Worm (Caenorhabditis elegans) whole organism, late embryonic: ENCODE results near the gene C17C3.6.

Source experiments
- C38D4.7 ChIP-seq: fragments of 200-800 bp; sonication (Bioruptor generic); optimal IDR thresholded peaks from 2 replicates; lab custom pipeline; 2018; ENCODE audit warnings: mild to moderate bottlenecking, missing genetic modification characterization, moderate library complexity, missing compliant biosample characterization
- F13H6.1 ChIP-seq: sonication (generic microtip); optimal IDR thresholded peaks from 2 replicates; lab custom pipeline; 2016; ENCODE audit warnings: missing genetic modification characterization, missing compliant biosample characterization
- K02D7.2 ChIP-seq: sonication (generic microtip); optimal IDR thresholded peaks from 2 replicates; lab custom pipeline; 2017; ENCODE audit warnings: mild to moderate bottlenecking, missing genetic modification characterization, missing compliant biosample characterization
- K09A11.1 ChIP-seq: sonication (generic microtip); optimal IDR thresholded peaks from 2 replicates; lab custom pipeline; 2017; ENCODE audit warnings: antibody characterized with exemption, mild to moderate bottlenecking, missing genetic modification characterization, missing compliant biosample characterization; ENCODE audit not compliant: insufficient read depth
- T23F11.4 ChIP-seq: fragments of 200-800 bp; sonication (Bioruptor generic); optimal IDR thresholded peaks from 2 replicates; lab custom pipeline; 2018; ENCODE audit warnings: mild to moderate bottlenecking, missing genetic modification characterization, missing compliant biosample characterization
- Y22D7AL.16 ChIP-seq: sonication (generic microtip); optimal IDR thresholded peaks from 2 replicates; lab custom pipeline; 2016; ENCODE audit warnings: missing genetic modification characterization, missing compliant biosample characterization
- ahr-1 ChIP-seq: sonication (generic microtip); optimal IDR thresholded peaks from 2 replicates; lab custom pipeline; 2016; ENCODE audit warnings: missing genetic modification characterization, missing compliant biosample characterization
- ama-1 ChIP-seq: fragments of 150-350 bp; optimal IDR thresholded peaks from 2 replicates; lab custom pipeline; 2014
- ceh-14 ChIP-seq: sonication (generic microtip); optimal IDR thresholded peaks from 2 replicates; lab custom pipeline; 2016; ENCODE audit warnings: missing genotype, missing genetic modification characterization, missing compliant biosample characterization
- ceh-18 ChIP-seq: sonication (generic microtip); optimal IDR thresholded peaks from 2 replicates; lab custom pipeline; 2016; ENCODE audit warnings: missing genetic modification characterization, missing compliant biosample characterization
- ceh-19 ChIP-seq: fragments of 200-800 bp; sonication (Bioruptor generic); optimal IDR thresholded peaks from 2 replicates; lab custom pipeline; 2018; ENCODE audit warnings: mild to moderate bottlenecking, missing genetic modification characterization, missing compliant biosample characterization
- ceh-22 ChIP-seq: sonication (generic microtip); optimal IDR thresholded peaks from 2 replicates; lab custom pipeline; 2017; ENCODE audit warnings: missing biosample characterization, missing genetic modification characterization
- ceh-24 ChIP-seq: sonication (generic microtip); optimal IDR thresholded peaks from 2 replicates; lab custom pipeline; 2016; ENCODE audit warnings: mild to moderate bottlenecking, missing genetic modification characterization, missing compliant biosample characterization
- ceh-30 ChIP-seq: fragments of 150-350 bp; optimal IDR thresholded peaks from 2 replicates; lab custom pipeline; 2014; ENCODE audit warnings: missing biosample characterization, missing genetic modification characterization
- ceh-31 ChIP-seq: sonication (generic microtip); optimal IDR thresholded peaks from 2 replicates; lab custom pipeline; 2016; ENCODE audit warnings: missing genetic modification characterization, missing compliant biosample characterization
- ceh-34 ChIP-seq: sonication (generic microtip); optimal IDR thresholded peaks from 2 replicates; lab custom pipeline; 2016; ENCODE audit warnings: mild to moderate bottlenecking, missing genetic modification characterization, missing compliant biosample characterization
- ceh-45 ChIP-seq: fragments of 200-800 bp; sonication (Bioruptor generic); IDR thresholded peaks from 2 replicates; pipeline ENCODE4 v1.3.6; 2022; ENCODE audit warnings: missing genetic modification reagents, missing genetic modification characterization, missing compliant biosample characterization
- ceh-48 ChIP-seq: sonication (generic microtip); optimal IDR thresholded peaks from 2 replicates; lab custom pipeline; 2016; ENCODE audit warnings: missing genetic modification characterization, inconsistent platforms, missing compliant biosample characterization
- ceh-9 ChIP-seq: sonication (generic microtip); optimal IDR thresholded peaks from 2 replicates; lab custom pipeline; 2016; ENCODE audit warnings: mild to moderate bottlenecking, missing genetic modification characterization, inconsistent platforms, missing compliant biosample characterization
- che-1 ChIP-seq: sonication (generic microtip); optimal IDR thresholded peaks from 2 replicates; lab custom pipeline; 2016; ENCODE audit warnings: mild to moderate bottlenecking, missing genetic modification characterization, missing compliant biosample characterization
- dmd-4 ChIP-seq: sonication (generic microtip); optimal IDR thresholded peaks from 2 replicates; lab custom pipeline; 2016; ENCODE audit warnings: borderline replicate concordance, missing genetic modification characterization, missing compliant biosample characterization
- dve-1 ChIP-seq: sonication (generic microtip); optimal IDR thresholded peaks from 2 replicates; lab custom pipeline; 2017; ENCODE audit warnings: antibody characterized with exemption, mild to moderate bottlenecking, missing genetic modification characterization, missing compliant biosample characterization
- elt-4 ChIP-seq: sonication (generic microtip); optimal IDR thresholded peaks from 2 replicates; lab custom pipeline; 2016; ENCODE audit warnings: missing genetic modification characterization, missing compliant biosample characterization
- eyg-1 ChIP-seq: sonication (generic microtip); optimal IDR thresholded peaks from 2 replicates; lab custom pipeline; 2016; ENCODE audit warnings: missing genotype, missing genetic modification characterization, missing compliant biosample characterization
- fkh-6 ChIP-seq: sonication (generic microtip); optimal IDR thresholded peaks from 2 replicates; lab custom pipeline; 2016; ENCODE audit warnings: missing genetic modification characterization, missing compliant biosample characterization
- gmeb-2 ChIP-seq: sonication (generic microtip); optimal IDR thresholded peaks from 2 replicates; lab custom pipeline; 2016; ENCODE audit warnings: missing genetic modification characterization, inconsistent platforms, missing compliant biosample characterization
- hlh-13 ChIP-seq: fragments of 200-800 bp; sonication (Bioruptor generic); optimal IDR thresholded peaks from 2 replicates; lab custom pipeline; 2018; ENCODE audit warnings: mild to moderate bottlenecking, missing genetic modification characterization, missing compliant biosample characterization
- hlh-15 ChIP-seq: sonication (generic microtip); optimal IDR thresholded peaks from 2 replicates; lab custom pipeline; 2016; ENCODE audit warnings: missing genetic modification characterization, missing compliant biosample characterization
- hlh-6 ChIP-seq: sonication (generic microtip); optimal IDR thresholded peaks from 2 replicates; lab custom pipeline; 2016; ENCODE audit warnings: missing genotype, missing genetic modification characterization, missing compliant biosample characterization
- lim-6 ChIP-seq: sonication (generic microtip); optimal IDR thresholded peaks from 2 replicates; lab custom pipeline; 2016; ENCODE audit warnings: missing genetic modification characterization, missing compliant biosample characterization
- lin-11 ChIP-seq: fragments of 200-800 bp; sonication (Bioruptor generic); optimal IDR thresholded peaks from 2 replicates; lab custom pipeline; 2018; ENCODE audit warnings: mild to moderate bottlenecking, missing genetic modification characterization, missing compliant biosample characterization
- madf-2 ChIP-seq: sonication (generic microtip); optimal IDR thresholded peaks from 2 replicates; lab custom pipeline; 2017; ENCODE audit warnings: missing genetic modification characterization, missing compliant biosample characterization
- nfya-1 ChIP-seq: sonication (generic microtip); optimal IDR thresholded peaks from 2 replicates; lab custom pipeline; 2017; ENCODE audit warnings: missing genetic modification characterization, mild to moderate bottlenecking, missing compliant biosample characterization, antibody characterized with exemption, moderate library complexity
- nhr-11 ChIP-seq: fragments of 150-350 bp; optimal IDR thresholded peaks from 2 replicates; lab custom pipeline; 2014; ENCODE audit warnings: missing biosample characterization, missing genetic modification characterization
- odd-2 ChIP-seq: sonication (generic microtip); optimal IDR thresholded peaks from 2 replicates; lab custom pipeline; 2017; ENCODE audit warnings: antibody characterized with exemption, mild to moderate bottlenecking, missing genetic modification characterization, missing compliant biosample characterization
- pag-3 ChIP-seq: sonication (generic microtip); optimal IDR thresholded peaks from 2 replicates; lab custom pipeline; 2016; ENCODE audit warnings: missing compliant biosample characterization, missing genetic modification characterization, borderline replicate concordance
- pha-2 ChIP-seq: sonication (generic microtip); optimal IDR thresholded peaks from 2 replicates; lab custom pipeline; 2017; ENCODE audit warnings: mild to moderate bottlenecking, missing genetic modification characterization, missing compliant biosample characterization
- pha-4 ChIP-seq: fragments of 150-350 bp; optimal IDR thresholded peaks from 2 replicates; lab custom pipeline; 2018; ENCODE audit warnings: missing biosample characterization, missing genetic modification reagents, missing genetic modification characterization
- pqm-1 ChIP-seq: sonication (generic microtip); optimal IDR thresholded peaks from 2 replicates; lab custom pipeline; 2016; ENCODE audit warnings: missing genetic modification characterization, missing compliant biosample characterization
- pros-1 ChIP-seq: fragments of 150-350 bp; optimal IDR thresholded peaks from 2 replicates; lab custom pipeline; 2014; ENCODE audit warnings: missing biosample characterization, missing genetic modification reagents, missing genetic modification characterization
- rnt-1 ChIP-seq: sonication (generic microtip); optimal IDR thresholded peaks from 2 replicates; lab custom pipeline; 2016; ENCODE audit warnings: missing genetic modification characterization, missing compliant biosample characterization
- sdc-2 ChIP-seq: sonication (generic microtip); optimal IDR thresholded peaks from 2 replicates; lab custom pipeline; 2016; ENCODE audit warnings: missing genotype, missing genetic modification characterization, missing compliant biosample characterization
- sox-2 ChIP-seq: fragments of 200-800 bp; sonication (Bioruptor generic); IDR thresholded peaks from 2 replicates; pipeline ENCODE4 v1.3.6; 2022; ENCODE audit warnings: missing genetic modification reagents, missing genetic modification characterization, missing compliant biosample characterization
- sox-4 ChIP-seq: sonication (generic microtip); optimal IDR thresholded peaks from 2 replicates; lab custom pipeline; 2017; ENCODE audit warnings: mild to moderate bottlenecking, missing genetic modification characterization, inconsistent platforms, missing compliant biosample characterization
- tbx-2 ChIP-seq: sonication (generic microtip); optimal IDR thresholded peaks from 2 replicates; lab custom pipeline; 2016; ENCODE audit warnings: missing genetic modification characterization, missing compliant biosample characterization
- unc-42 ChIP-seq: sonication (generic microtip); optimal IDR thresholded peaks from 2 replicates; lab custom pipeline; 2016; ENCODE audit warnings: missing genotype, missing genetic modification characterization, missing compliant biosample characterization
- unc-55 ChIP-seq: sonication (generic microtip); optimal IDR thresholded peaks from 2 replicates; lab custom pipeline; 2017; ENCODE audit warnings: missing biosample characterization, missing genetic modification reagents, missing genetic modification characterization
- unc-86 ChIP-seq: sonication (generic microtip); optimal IDR thresholded peaks from 2 replicates; lab custom pipeline; 2016; ENCODE audit warnings: missing genetic modification characterization, missing compliant biosample characterization
- zip-5 ChIP-seq: sonication (generic microtip); optimal IDR thresholded peaks from 2 replicates; lab custom pipeline; 2016; ENCODE audit warnings: missing genetic modification characterization, missing compliant biosample characterization
- ztf-16 ChIP-seq: sonication (generic microtip); optimal IDR thresholded peaks from 2 replicates; lab custom pipeline; 2017; ENCODE audit warnings: missing genetic modification characterization, missing compliant biosample characterization

C17C3.6 gene

ce11 chrII:5592857-5593256 is 43.0 kb downstream of the C17C3.6 start:
- TF ChIP-seq ceh-22 (tag; lab: Kevin White, UChicago) (no peak), lin-11 (tag; lab: Kevin White, UChicago) (no peak), pag-3 (tag; lab: Kevin White, UChicago) (no peak), odd-2 (no peak), pha-4 (tag; lab: Kevin White, UChicago) (no peak), unc-55 (GFP tag; lab: Kevin White, UChicago) (no peak), pros-1 (no peak), hlh-15 (tag; lab: Kevin White, UChicago) (no peak), ceh-31 (no peak), ceh-34 (tag; lab: Kevin White, UChicago) (no peak), F13H6.1 (tag; lab: Kevin White, UChicago) (no peak), madf-2 (no peak), ceh-19 (no peak), ceh-24 (tag; lab: Kevin White, UChicago) (no peak), hlh-13 (GFP tag; lab: Kevin White, UChicago) (no peak), pqm-1 (tag; lab: Kevin White, UChicago) (no peak), eyg-1 (tag; lab: Kevin White, UChicago) (no peak)

- no peak for TF ChIP-seq pha-4 (tag; lab: Kevin White, UChicago)
- TF ChIP-seq dve-1 (tag; lab: Kevin White, UChicago), result no peak
- TF ChIP-seq dmd-4 (tag; lab: Kevin White, UChicago), result no peak
- TF ChIP-seq T23F11.4 (GFP tag; lab: Kevin White, UChicago), result no peak
- TF ChIP-seq ceh-22 (tag; lab: Kevin White, UChicago), result no peak
- TF ChIP-seq pag-3 (tag; lab: Kevin White, UChicago), result no peak
- TF ChIP-seq pha-2 (tag; lab: Kevin White, UChicago), result no peak
- no peak for TF ChIP-seq sox-4
- no peak for TF ChIP-seq C38D4.7 (GFP tag; lab: Kevin White, UChicago)
- peak; percentile 59 for TF ChIP-seq unc-42 (tag; lab: Kevin White, UChicago)
- TF ChIP-seq ceh-48, result no peak
- no peak for TF ChIP-seq K02D7.2 (tag; lab: Kevin White, UChicago)
- no peak for TF ChIP-seq pros-1
- no peak for TF ChIP-seq che-1 (tag; lab: Kevin White, UChicago)
- no peak for TF ChIP-seq Y22D7AL.16 (tag; lab: Kevin White, UChicago)
- no peak for TF ChIP-seq hlh-13 (GFP tag; lab: Kevin White, UChicago)
- TF ChIP-seq K09A11.1 (tag; lab: Kevin White, UChicago), result no peak
- peak; percentile 38 for TF ChIP-seq hlh-6 (tag; lab: Kevin White, UChicago)
- no peak for TF ChIP-seq elt-4 (tag; lab: Kevin White, UChicago)
- TF ChIP-seq ama-1 (lab: Kevin White, UChicago), result no peak
- TF ChIP-seq ceh-14 (tag; lab: Kevin White, UChicago), result no peak
- TF ChIP-seq gmeb-2 (tag; lab: Kevin White, UChicago), result no peak
- TF ChIP-seq ahr-1 (tag; lab: Kevin White, UChicago), result no peak
- peak; percentile 81 for TF ChIP-seq ceh-18 (tag; lab: Kevin White, UChicago)
- TF ChIP-seq nhr-11 (tag; lab: Kevin White, UChicago), result no peak
- no peak for TF ChIP-seq pqm-1 (tag; lab: Kevin White, UChicago)
- TF ChIP-seq nfya-1 (tag; lab: Kevin White, UChicago), result peak; percentile 72
- 0 out of 2 replicates have a peak, but pooled peaks have one; percentile 24 for TF ChIP-seq ceh-45 (GFP tag; lab: Robert Waterston, UW)
- no peak for TF ChIP-seq lin-11 (tag; lab: Kevin White, UChicago)
- TF ChIP-seq lim-6 (tag; lab: Kevin White, UChicago), result no peak
- no peak for TF ChIP-seq zip-5 (tag; lab: Kevin White, UChicago)
- TF ChIP-seq rnt-1 (tag; lab: Kevin White, UChicago), result peak; percentile 37
- TF ChIP-seq sox-2, result peak; percentile 18; the same call in 1 of the 2 replicates
- TF ChIP-seq ceh-9 (tag; lab: Kevin White, UChicago), result no peak
- no peak for TF ChIP-seq fkh-6
- TF ChIP-seq tbx-2 (tag; lab: Kevin White, UChicago), result peak; percentile 76
- TF ChIP-seq unc-86 (tag; lab: Kevin White, UChicago), result no peak
- peak; percentile 65 for TF ChIP-seq ceh-31
- peak; percentile 33 for TF ChIP-seq sdc-2 (tag; lab: Kevin White, UChicago)
- TF ChIP-seq ztf-16 (tag; lab: Kevin White, UChicago), result no peak
- no peak for TF ChIP-seq ceh-24 (tag; lab: Kevin White, UChicago)
- no peak for TF ChIP-seq ceh-30 (tag; lab: Kevin White, UChicago)
Measured at ce11 chrII:5593377-5593932, 43.6 kb downstream of the C17C3.6 start, which contains the start of gene cdc-14. Gene cdc-14 (minus strand): TSS chrII:5593427.
